Fruit fly (Drosophila melanogaster): ENCODE data around the gene Mct1.

DNA sequence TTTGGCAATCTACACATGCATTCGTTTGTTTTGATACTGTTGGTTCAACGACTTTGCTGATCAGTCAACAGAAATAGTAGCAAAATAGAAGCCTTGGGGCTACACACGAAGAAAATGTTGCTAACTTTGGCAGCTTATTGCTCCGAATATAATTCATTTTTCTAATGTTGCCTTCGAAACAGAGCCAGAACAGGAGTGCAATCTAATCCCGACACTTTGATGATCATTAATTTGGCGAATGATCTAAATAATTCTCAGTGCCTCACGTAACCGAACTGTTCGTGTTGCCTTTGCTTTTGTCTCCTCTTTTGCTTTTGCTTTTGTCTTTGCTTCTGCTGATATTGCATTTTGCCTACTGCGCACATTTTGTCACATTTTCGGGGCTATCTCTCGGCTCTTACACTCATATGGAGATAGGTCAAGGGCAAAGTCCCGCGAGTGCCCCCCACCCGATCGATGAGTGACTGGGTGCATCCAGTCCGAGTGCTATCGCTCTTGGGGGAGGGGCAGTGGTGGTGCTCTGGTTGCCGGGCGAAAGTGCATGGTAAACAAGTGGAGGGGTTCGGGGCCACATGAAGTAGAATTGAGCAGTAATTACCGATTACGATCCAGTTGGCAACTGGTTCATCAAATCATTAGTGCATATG is 7.2 kb downstream of the Mct1 start:
- no peak for TF ChIP-seq Vsx2 (GFP tag; optimal IDR thresholded peaks at IDR 0.05; ENCODE audit: partially characterized antibody)
- TF ChIP-seq Myc (optimal IDR thresholded peaks at IDR 0.05) = no peak
- peak; percentile 32 for TF ChIP-seq sage (GFP tag; optimal IDR thresholded peaks at IDR 0.05)
- no peak for TF ChIP-seq Dfd (GFP tag; optimal IDR thresholded peaks at IDR 0.05)
- TF ChIP-seq h (GFP tag; optimal IDR thresholded peaks at IDR 0.05) = peak; percentile 87
- peak; percentile 58 for TF ChIP-seq fru (GFP tag; optimal IDR thresholded peaks at IDR 0.05)
- peak; percentile 82 for TF ChIP-seq rgr (GFP tag; optimal IDR thresholded peaks at IDR 0.05)
- TF ChIP-seq jim (GFP tag; optimal IDR thresholded peaks at IDR 0.05) = no peak
- peak; percentile 52 for TF ChIP-seq dmrt93B (GFP tag; optimal IDR thresholded peaks at IDR 0.05)
- TF ChIP-seq brk (GFP tag; optimal IDR thresholded peaks at IDR 0.05) = no peak
- no peak for TF ChIP-seq sv (GFP tag; optimal IDR thresholded peaks at IDR 0.05)

All from whole organism, wandering third instar larva.